Fruit fly (Drosophila melanogaster): Measurements from ENCODE around the gene Cad96Cb.
A peak's percentile ranks its signal among the peaks of the same experiment; 100 is the strongest.

- TF ChIP-seq dmrt93B (GFP tag; optimal IDR thresholded peaks at IDR 0.05): no peak
- peak; percentile 43 for TF ChIP-seq OdsH (GFP tag; optimal IDR thresholded peaks at IDR 0.05)
- TF ChIP-seq Rel (GFP tag; optimal IDR thresholded peaks at IDR 0.05): no peak
- no peak for TF ChIP-seq Rel (tag; optimal IDR thresholded peaks at IDR 0.05)
- no peak for TF ChIP-seq Hr78 (GFP tag; optimal IDR thresholded peaks at IDR 0.05)
- TF ChIP-seq h (GFP tag; optimal IDR thresholded peaks at IDR 0.05): no peak
- TF ChIP-seq sage (GFP tag; optimal IDR thresholded peaks at IDR 0.05): no peak
Observed at dm6 chr3R:25279796-25280350, 47.8 kb upstream of the Cad96Cb start, which contains the start of gene CG10514.

All from whole organism, wandering third instar larva.